Fruit fly (Drosophila melanogaster) whole organism, embryonic: ENCODE results near the gene CG11912.

Experiments
- CG17186 ChIP-seq: fragments of 200-800 bp; sonication (Bioruptor generic); optimal IDR thresholded peaks from 3 replicates; lab custom pipeline; 2017; ENCODE audit warnings: missing biosample characterization, missing genetic modification reagents, missing genetic modification characterization
- Fer3 ChIP-seq: fragments of 200-800 bp; sonication (Bioruptor generic); optimal IDR thresholded peaks from 2 replicates; lab custom pipeline; 2018; ENCODE audit warnings: missing biosample characterization, mild to moderate bottlenecking, missing genetic modification characterization, moderate library complexity
- Poxn ChIP-seq: fragments of 200-800 bp; sonication (Bioruptor generic); IDR thresholded peaks from 2 replicates; pipeline ENCODE4 v1.3.6; 2022; ENCODE audit warnings: missing biosample characterization, missing genetic modification characterization
- bab2 ChIP-seq: fragments of 200-800 bp; sonication (Bioruptor generic); optimal IDR thresholded peaks from 2 replicates; lab custom pipeline; 2016; ENCODE audit warnings: missing biosample characterization, missing genetic modification characterization
- gem ChIP-seq: fragments of 200-800 bp; sonication (Bioruptor generic); optimal IDR thresholded peaks from 2 replicates; lab custom pipeline; 2019; ENCODE audit warnings: missing biosample characterization, mild to moderate bottlenecking, missing genetic modification characterization, moderate library complexity
- ham ChIP-seq: fragments of 200-800 bp; sonication (Bioruptor generic); IDR thresholded peaks from 2 replicates; pipeline ENCODE4 v1.3.6; 2022; ENCODE audit warnings: missing biosample characterization, missing genetic modification characterization
- sd ChIP-seq: fragments of 200-800 bp; sonication (Bioruptor generic); optimal IDR thresholded peaks from 3 replicates; lab custom pipeline; 2018; ENCODE audit warnings: missing biosample characterization, mild to moderate bottlenecking, missing genetic modification characterization, moderate library complexity

DNA sequence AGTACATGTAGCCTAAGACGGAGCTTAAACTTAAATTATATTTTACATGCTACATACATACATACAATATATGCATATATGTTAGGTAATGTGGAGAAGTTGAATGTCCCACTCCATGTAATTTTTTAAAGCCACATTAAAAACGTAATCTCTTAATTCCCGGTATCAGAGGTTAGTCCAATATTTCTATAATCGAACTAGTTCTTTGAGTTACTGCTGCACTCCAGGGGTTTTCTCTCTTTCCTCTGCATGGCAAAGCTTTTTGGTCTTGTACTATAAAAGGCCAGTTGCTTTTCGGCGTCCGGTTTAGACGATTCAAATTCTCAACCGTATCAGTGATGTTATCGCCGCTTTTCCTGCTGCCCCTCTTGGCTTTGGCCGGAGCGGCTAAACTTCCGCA is 2.7 kb upstream of the CG11912 start, which contains the start of gene CG33127:
- no peak for TF ChIP-seq gem
- TF ChIP-seq Fer3, result no peak
- TF ChIP-seq CG17186 (GFP tag; lab: Kevin White, UChicago), result no peak
- TF ChIP-seq bab2 (GFP tag; lab: Kevin White, UChicago), result no peak
- TF ChIP-seq sd (tag; lab: Kevin White, UChicago), result no peak
- no peak for TF ChIP-seq ham (GFP tag; lab: Robert Waterston, UW)
- no peak for TF ChIP-seq Poxn (GFP tag; lab: Robert Waterston, UW)
